Worm (Caenorhabditis elegans) whole organism, young adult: ENCODE results near the gene F13D2.1.

Experiments
- B0035.1 ChIP-seq: sonication (generic microtip); optimal IDR thresholded peaks from 2 replicates; lab custom pipeline; 2016; ENCODE audit warnings: missing genetic modification characterization, mild to moderate bottlenecking, missing compliant biosample characterization, missing genotype, missing genetic modification reagents
- F10E7.11 ChIP-seq: sonication (generic microtip); optimal IDR thresholded peaks from 2 replicates; lab custom pipeline; 2017; ENCODE audit warnings: mild to moderate bottlenecking, missing genetic modification characterization, moderate library complexity, missing compliant biosample characterization
- F33H1.4 ChIP-seq: fragments of 200-800 bp; sonication (Bioruptor generic); IDR thresholded peaks from 2 replicates; pipeline ENCODE4 v1.3.6; 2022; ENCODE audit warnings: missing genetic modification reagents, missing genetic modification characterization, missing compliant biosample characterization
- F52B5.7 ChIP-seq: sonication (generic microtip); optimal IDR thresholded peaks from 2 replicates; lab custom pipeline; 2016; ENCODE audit warnings: mild to moderate bottlenecking, missing genetic modification characterization, missing compliant biosample characterization
- K11D2.4 ChIP-seq: fragments of 200-800 bp; sonication (Bioruptor generic); IDR thresholded peaks from 2 replicates; pipeline ENCODE4 v1.3.6; 2022; ENCODE audit warnings: missing genetic modification reagents, missing genetic modification characterization, missing compliant biosample characterization
- T07F8.4 ChIP-seq: sonication (generic microtip); optimal IDR thresholded peaks from 2 replicates; lab custom pipeline; 2016; ENCODE audit warnings: mild to moderate bottlenecking, missing genetic modification characterization, moderate library complexity, missing compliant biosample characterization
- T26A5.8 ChIP-seq: sonication (generic microtip); optimal IDR thresholded peaks from 2 replicates; lab custom pipeline; 2016; ENCODE audit warnings: missing genetic modification characterization, missing compliant biosample characterization
- Y67H2A.10 ChIP-seq: fragments of 200-800 bp; sonication (Bioruptor generic); conservative IDR thresholded peaks from 2 replicates; pipeline ENCODE4 v1.3.6; 2022; ENCODE audit warnings: missing genetic modification reagents, missing genetic modification characterization, missing compliant biosample characterization
- ZK185.1 ChIP-seq: sonication (generic microtip); optimal IDR thresholded peaks from 2 replicates; lab custom pipeline; 2016; ENCODE audit warnings: mild to moderate bottlenecking, missing genetic modification characterization, missing compliant biosample characterization; ENCODE audit not compliant: poor library complexity, severe bottlenecking
- akir-1 ChIP-seq: fragments of 200-800 bp; sonication (Bioruptor generic); optimal IDR thresholded peaks from 2 replicates; lab custom pipeline; 2018; ENCODE audit warnings: mild to moderate bottlenecking, missing genetic modification characterization, moderate library complexity, missing compliant biosample characterization
- athp-1 ChIP-seq: sonication (generic microtip); optimal IDR thresholded peaks from 2 replicates; lab custom pipeline; 2017; ENCODE audit warnings: mild to moderate bottlenecking, missing genetic modification characterization, missing compliant biosample characterization
- attf-6 ChIP-seq: fragments of 200-800 bp; sonication (Bioruptor generic); IDR thresholded peaks from 2 replicates; pipeline ENCODE4 v1.3.6; 2022; ENCODE audit warnings: missing genetic modification reagents, missing genetic modification characterization, missing compliant biosample characterization
- bed-1 ChIP-seq: fragments of 200-800 bp; sonication (Bioruptor generic); IDR thresholded peaks from 2 replicates; pipeline ENCODE4 v1.3.6; 2022; ENCODE audit warnings: missing genetic modification reagents, missing genetic modification characterization, missing compliant biosample characterization
- bed-2 ChIP-seq: fragments of 200-800 bp; sonication (Bioruptor generic); IDR thresholded peaks from 2 replicates; pipeline ENCODE4 v1.3.6; 2022; ENCODE audit warnings: missing genetic modification reagents, missing genetic modification characterization, missing compliant biosample characterization
- dox-1 ChIP-seq: fragments of 200-800 bp; sonication (Bioruptor generic); IDR thresholded peaks from 2 replicates; pipeline ENCODE4 v1.3.6; 2022; ENCODE audit warnings: missing genetic modification reagents, missing genetic modification characterization, missing compliant biosample characterization
- dpff-1 ChIP-seq: sonication (generic microtip); optimal IDR thresholded peaks from 2 replicates; lab custom pipeline; 2017; ENCODE audit warnings: mild to moderate bottlenecking, missing genetic modification characterization, missing compliant biosample characterization
- efl-1 ChIP-seq: fragments of 150-350 bp; optimal IDR thresholded peaks from 2 replicates; lab custom pipeline; 2014; ENCODE audit warnings: missing biosample characterization, missing genetic modification reagents, missing genetic modification characterization
- egrh-3 ChIP-seq: fragments of 200-800 bp; sonication (Bioruptor generic); IDR thresholded peaks from 2 replicates; pipeline ENCODE4 v1.3.6; 2022; ENCODE audit warnings: missing genetic modification reagents, missing genetic modification characterization, missing compliant biosample characterization
- ekl-4 ChIP-seq: fragments of 200-800 bp; sonication (Bioruptor generic); IDR thresholded peaks from 2 replicates; pipeline ENCODE4 v1.3.6; 2022; ENCODE audit warnings: missing genetic modification reagents, missing genetic modification characterization, missing compliant biosample characterization
- ets-4 ChIP-seq: fragments of 200-800 bp; sonication (Bioruptor generic); optimal IDR thresholded peaks from 2 replicates; lab custom pipeline; 2018; ENCODE audit warnings: mild to moderate bottlenecking, missing genetic modification characterization, missing compliant biosample characterization
- gei-17 ChIP-seq: fragments of 200-800 bp; sonication (Bioruptor generic); optimal IDR thresholded peaks from 2 replicates; lab custom pipeline; 2018; ENCODE audit warnings: mild to moderate bottlenecking, missing genetic modification characterization, missing compliant biosample characterization
- hlh-26 ChIP-seq: fragments of 200-800 bp; sonication (Bioruptor generic); conservative IDR thresholded peaks from 2 replicates; pipeline ENCODE4 v1.3.6; 2022; ENCODE audit warnings: missing genetic modification reagents, missing genetic modification characterization, missing compliant biosample characterization
- hmg-1.2 ChIP-seq: fragments of 200-800 bp; sonication (Bioruptor generic); IDR thresholded peaks from 2 replicates; pipeline ENCODE4 v1.3.6; 2022; ENCODE audit warnings: missing genetic modification reagents, missing genetic modification characterization, missing compliant biosample characterization
- let-526 ChIP-seq: fragments of 200-800 bp; sonication (Bioruptor generic); IDR thresholded peaks from 2 replicates; pipeline ENCODE4 v1.3.6; 2022; ENCODE audit warnings: missing genetic modification reagents, missing genetic modification characterization, missing compliant biosample characterization
- let-607 ChIP-seq, 2 experiments: fragments of 200-800 bp in 1 of 2; sonication (Bioruptor generic) in 1 of 2; sonication (generic microtip) in 1 of 2; optimal IDR thresholded peaks; 2 replicates each; lab custom pipeline; 2016 to 2018; ENCODE audit warnings: mild to moderate bottlenecking in 2 of 2, missing compliant biosample characterization in 2 of 2, missing genetic modification characterization in 2 of 2, moderate library complexity in 2 of 2, missing genotype in 1 of 2
- lin-26 ChIP-seq: fragments of 200-800 bp; sonication (Bioruptor generic); IDR thresholded peaks from 2 replicates; pipeline ENCODE4 v1.3.6; 2022; ENCODE audit warnings: missing genetic modification reagents, missing genetic modification characterization, missing compliant biosample characterization
- lin-40 ChIP-seq: sonication (generic microtip); optimal IDR thresholded peaks from 2 replicates; lab custom pipeline; 2016; ENCODE audit warnings: missing genetic modification characterization, mild to moderate bottlenecking, missing compliant biosample characterization, missing genotype, missing genetic modification reagents
- lir-1 ChIP-seq: fragments of 200-800 bp; sonication (Bioruptor generic); conservative IDR thresholded peaks from 2 replicates; pipeline ENCODE4 v1.3.6; 2022; ENCODE audit warnings: missing genetic modification reagents, missing genetic modification characterization, missing compliant biosample characterization
- lsy-27 ChIP-seq: sonication (generic microtip); optimal IDR thresholded peaks from 2 replicates; lab custom pipeline; 2017; ENCODE audit warnings: missing genetic modification characterization, mild to moderate bottlenecking, missing compliant biosample characterization, antibody characterized with exemption, missing genotype, borderline replicate concordance; ENCODE audit not compliant: insufficient read depth
- madf-10 ChIP-seq: sonication (generic microtip); optimal IDR thresholded peaks from 2 replicates; lab custom pipeline; 2016; ENCODE audit warnings: mild to moderate bottlenecking, missing genetic modification characterization, missing compliant biosample characterization
- madf-8 ChIP-seq: fragments of 200-800 bp; sonication (Bioruptor generic); conservative IDR thresholded peaks from 2 replicates; pipeline ENCODE4 v1.3.6; 2022; ENCODE audit warnings: missing genetic modification reagents, missing genetic modification characterization, missing compliant biosample characterization
- mes-4 ChIP-seq: sonication (generic microtip); optimal IDR thresholded peaks from 2 replicates; lab custom pipeline; 2016; ENCODE audit warnings: missing genotype, missing genetic modification characterization, missing compliant biosample characterization
- mxl-1 ChIP-seq: sonication (generic microtip); optimal IDR thresholded peaks from 2 replicates; lab custom pipeline; 2016; ENCODE audit warnings: missing genetic modification characterization, missing compliant biosample characterization
- nfya-2 ChIP-seq: fragments of 200-800 bp; sonication (Bioruptor generic); IDR thresholded peaks from 2 replicates; pipeline ENCODE4 v1.3.6; 2022; ENCODE audit warnings: missing genetic modification reagents, missing genetic modification characterization, missing compliant biosample characterization
- pbrm-1 ChIP-seq: fragments of 200-800 bp; sonication (Bioruptor generic); IDR thresholded peaks from 2 replicates; pipeline ENCODE4 v1.3.6; 2022; ENCODE audit warnings: missing genetic modification reagents, missing genetic modification characterization, missing compliant biosample characterization
- rpc-1 ChIP-seq, 2 experiments: fragments of 150-350 bp in 1 of 2; sonication (generic microtip) in 1 of 2; optimal IDR thresholded peaks; 2 replicates each; lab custom pipeline; 2014 to 2018; ENCODE audit warnings: missing biosample characterization in 1 of 2, missing genetic modification characterization in 1 of 2, missing genetic modification reagents in 1 of 2, missing genotype in 1 of 2
- snpc-1.1 ChIP-seq: sonication (generic microtip); optimal IDR thresholded peaks from 2 replicates; lab custom pipeline; 2017; ENCODE audit warnings: missing genetic modification characterization, mild to moderate bottlenecking, missing compliant biosample characterization, antibody characterized with exemption, moderate library complexity, missing genotype, missing genetic modification reagents; ENCODE audit not compliant: insufficient read depth
- snpc-4 ChIP-seq, 5 experiments: fragments of 150-350 bp in 1 of 5; sonication (generic microtip) in 4 of 5; optimal IDR thresholded peaks; 2 replicates each; lab custom pipeline; 2014 to 2018; ENCODE audit warnings: missing genetic modification characterization in 5 of 5, missing biosample characterization in 3 of 5, antibody characterized with exemption in 2 of 5, mild to moderate bottlenecking in 2 of 5, missing compliant biosample characterization in 2 of 5, missing genotype in 2 of 5, moderate library complexity in 2 of 5, missing genetic modification reagents in 1 of 5
- somi-1 ChIP-seq: fragments of 200-800 bp; sonication (Bioruptor generic); optimal IDR thresholded peaks from 2 replicates; lab custom pipeline; 2018; ENCODE audit warnings: mild to moderate bottlenecking, missing genetic modification characterization, missing compliant biosample characterization
- sptf-2 ChIP-seq: fragments of 200-800 bp; sonication (Bioruptor generic); optimal IDR thresholded peaks from 2 replicates; lab custom pipeline; 2018; ENCODE audit warnings: mild to moderate bottlenecking, missing genetic modification characterization, missing compliant biosample characterization
- tbp1 ChIP-seq: fragments of 200-800 bp; sonication (Bioruptor generic); optimal IDR thresholded peaks from 2 replicates; lab custom pipeline; 2018; ENCODE audit warnings: mild to moderate bottlenecking, missing genetic modification characterization, missing compliant biosample characterization
- zim-3 ChIP-seq: sonication (generic microtip); optimal IDR thresholded peaks from 2 replicates; lab custom pipeline; 2017; ENCODE audit warnings: mild to moderate bottlenecking, missing genetic modification characterization, moderate library complexity, missing compliant biosample characterization
- ztf-22 ChIP-seq: fragments of 200-800 bp; sonication (Bioruptor generic); optimal IDR thresholded peaks from 2 replicates; lab custom pipeline; 2018; ENCODE audit warnings: mild to moderate bottlenecking, missing genetic modification characterization, moderate library complexity, missing compliant biosample characterization
- ztf-25 ChIP-seq: fragments of 200-800 bp; sonication (Bioruptor generic); IDR thresholded peaks from 2 replicates; pipeline ENCODE4 v1.3.6; 2022; ENCODE audit warnings: missing genetic modification reagents, missing genetic modification characterization, missing compliant biosample characterization
- ztf-6 ChIP-seq: fragments of 200-800 bp; sonication (Bioruptor generic); IDR thresholded peaks from 2 replicates; pipeline ENCODE4 v1.3.6; 2022; ENCODE audit warnings: missing genetic modification reagents, missing genetic modification characterization, missing compliant biosample characterization

F13D2.1 gene

DNA sequence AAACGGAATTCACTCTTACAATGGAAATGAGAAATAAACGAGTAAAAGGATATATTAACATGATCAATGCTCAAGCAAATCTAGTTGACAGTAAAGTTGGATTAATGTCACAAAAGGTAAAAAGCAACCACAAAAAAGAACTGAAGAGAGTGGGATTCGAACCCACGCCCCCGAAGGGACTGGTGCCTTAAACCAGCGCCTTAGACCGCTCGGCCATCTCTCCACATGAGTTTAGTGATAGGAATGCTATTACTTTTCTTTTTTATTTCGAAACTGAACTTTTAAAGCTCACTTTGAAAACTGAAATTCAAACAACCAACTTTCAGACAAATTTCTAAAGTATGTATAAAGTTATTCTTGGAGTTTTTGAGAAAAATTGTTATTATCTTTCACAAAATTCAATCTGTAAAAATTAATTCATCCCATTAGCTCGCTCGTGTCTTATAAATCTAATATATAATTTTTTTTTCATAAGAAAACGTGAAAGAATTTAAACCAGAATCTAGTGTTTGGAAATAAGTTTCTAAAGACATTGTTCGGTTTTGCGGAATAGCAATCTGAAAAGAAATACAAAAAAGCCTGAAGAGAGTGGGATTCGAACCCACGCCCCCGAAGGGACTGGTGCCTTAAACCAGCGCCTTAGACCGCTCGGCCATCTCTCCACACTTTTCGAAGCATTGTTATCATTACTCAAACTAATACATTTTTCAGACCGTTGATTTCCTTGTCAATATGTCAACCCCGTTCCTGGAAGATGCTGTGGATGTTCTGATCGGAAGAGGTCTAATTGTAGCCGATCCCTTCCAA, 26.4 kb downstream of the F13D2.1 start (continued):
- TF ChIP-seq ekl-4 (peak; percentile 34; the same call in 1 of the 2 replicates), F52B5.7 (no peak), T07F8.4 (tag; lab: Kevin White, UChicago) (peak; percentile 46), snpc-4 (GFP tag; optimal IDR thresholded peaks at IDR 0.05; lab: Kevin White, UChicago) (no peak), snpc-4 (tag; optimal IDR thresholded peaks at IDR 0.05; lab: Kevin White, UChicago) (peak in 1 of 4 experiments; percentile 33), hmg-1.2 (GFP tag; lab: Robert Waterston, UW) (peak; percentile 38; the same call in 1 of the 2 replicates), attf-6 (GFP tag; lab: Robert Waterston, UW) (peak; percentile 39; the same call in 1 of the 2 replicates), dpff-1 (tag; lab: Kevin White, UChicago) (no peak), somi-1 (GFP tag; lab: Kevin White, UChicago) (no peak), madf-8 (GFP tag; lab: Robert Waterston, UW) (no peak), lin-26 (GFP tag; lab: Robert Waterston, UW) (peak; percentile 87), T26A5.8 (tag; lab: Kevin White, UChicago) (no peak), F10E7.11 (no peak), mes-4 (peak; percentile 34), akir-1 (GFP tag; lab: Kevin White, UChicago) (no peak), ztf-6 (GFP tag; lab: Robert Waterston, UW) (no peak), lsy-27 (tag; lab: Kevin White, UChicago) (no peak), efl-1 (GFP tag; lab: Kevin White, UChicago) (no peak), nfya-2 (GFP tag; lab: Robert Waterston, UW) (no peak), madf-10 (tag; lab: Kevin White, UChicago) (no peak), athp-1 (tag; lab: Kevin White, UChicago) (no peak), hlh-26 (no peak), ZK185.1 (tag; lab: Kevin White, UChicago) (peak; percentile 66), let-607 (tag; optimal IDR thresholded peaks at IDR 0.05; lab: Kevin White, UChicago) (peak in 1 of 2 experiments; percentile 28), ztf-22 (no peak), let-526 (GFP tag; lab: Robert Waterston, UW) (no peak), F33H1.4 (GFP tag; lab: Robert Waterston, UW) (no peak), sptf-2 (GFP tag; lab: Kevin White, UChicago) (no peak), K11D2.4 (GFP tag; lab: Robert Waterston, UW) (no peak), tbp1 (GFP tag; lab: Kevin White, UChicago) (peak; percentile 87), Y67H2A.10 (GFP tag; lab: Robert Waterston, UW) (no peak), ets-4 (GFP tag; lab: Kevin White, UChicago) (no peak), mxl-1 (tag; lab: Kevin White, UChicago) (peak; percentile 40), rpc-1 (optimal IDR thresholded peaks at IDR 0.05; lab: Kevin White, UChicago) (peak; percentile 85), rpc-1 (tag; optimal IDR thresholded peaks at IDR 0.05; lab: Kevin White, UChicago) (peak; percentile 86), egrh-3 (GFP tag; lab: Robert Waterston, UW) (no peak), bed-1 (no peak), snpc-1.1 (tag; lab: Kevin White, UChicago) (no peak), dox-1 (GFP tag; lab: Robert Waterston, UW) (peak; percentile 42; the same call in 1 of the 2 replicates), bed-2 (no peak), ztf-25 (GFP tag; lab: Robert Waterston, UW) (0 out of 2 replicates have a peak, but pooled peaks have one; percentile 61), zim-3 (peak; percentile 18), gei-17 (GFP tag; lab: Kevin White, UChicago) (no peak), lir-1 (GFP tag; lab: Robert Waterston, UW) (no peak), B0035.1 (tag; lab: Kevin White, UChicago) (peak; percentile 5), lin-40 (tag; lab: Kevin White, UChicago) (no peak), pbrm-1 (peak; percentile 80)
